Worm (Caenorhabditis elegans) whole organism, L2 larva: ENCODE measurements around the gene unc-32.

Source experiments
- C34F6.9 ChIP-seq: fragments of 150-350 bp; optimal IDR thresholded peaks from 2 replicates; lab custom pipeline; 2014; ENCODE audit warnings: missing biosample characterization, missing genetic modification characterization
- F13H6.1 ChIP-seq: sonication (generic microtip); optimal IDR thresholded peaks from 2 replicates; lab custom pipeline; 2016; ENCODE audit warnings: missing genetic modification characterization, missing compliant biosample characterization
- alr-1 ChIP-seq: fragments of 150-350 bp; optimal IDR thresholded peaks from 2 replicates; lab custom pipeline; 2014; ENCODE audit warnings: missing biosample characterization, missing genetic modification characterization
- aly-2 ChIP-seq: fragments of 150-350 bp; optimal IDR thresholded peaks from 2 replicates; lab custom pipeline; 2014; ENCODE audit warnings: missing biosample characterization, missing genetic modification characterization
- ama-1 ChIP-seq: fragments of 150-350 bp; optimal IDR thresholded peaks from 2 replicates; lab custom pipeline; 2018; ENCODE audit warnings: inconsistent platforms
- ceh-16 ChIP-seq: fragments of 150-350 bp; optimal IDR thresholded peaks from 2 replicates; lab custom pipeline; 2014; ENCODE audit warnings: missing biosample characterization, missing genetic modification characterization
- crh-2 ChIP-seq: sonication (generic microtip); optimal IDR thresholded peaks from 2 replicates; lab custom pipeline; 2017; ENCODE audit warnings: missing biosample characterization, missing genetic modification characterization
- dmd-4 ChIP-seq: sonication (generic microtip); optimal IDR thresholded peaks from 2 replicates; lab custom pipeline; 2017; ENCODE audit warnings: missing biosample characterization, missing genetic modification characterization
- elt-1 ChIP-seq: fragments of 150-350 bp; optimal IDR thresholded peaks from 2 replicates; lab custom pipeline; 2014; ENCODE audit warnings: missing biosample characterization, missing genetic modification characterization
- elt-3 ChIP-seq: sonication (generic microtip); optimal IDR thresholded peaks from 2 replicates; lab custom pipeline; 2017; ENCODE audit warnings: missing biosample characterization, missing genetic modification characterization
- fos-1 ChIP-seq: fragments of 150-350 bp; optimal IDR thresholded peaks from 2 replicates; lab custom pipeline; 2014; ENCODE audit warnings: missing biosample characterization, missing genetic modification characterization
- gmeb-1 ChIP-seq: fragments of 150-350 bp; optimal IDR thresholded peaks from 2 replicates; lab custom pipeline; 2014; ENCODE audit warnings: missing biosample characterization, missing genetic modification characterization
- lin-11 ChIP-seq: fragments of 150-350 bp; sonication (generic microtip); optimal IDR thresholded peaks from 2 replicates; lab custom pipeline; 2014; ENCODE audit warnings: missing biosample characterization, missing genetic modification characterization, inconsistent platforms, mixed read lengths
- lin-13 ChIP-seq: fragments of 150-350 bp; optimal IDR thresholded peaks from 2 replicates; lab custom pipeline; 2014; ENCODE audit warnings: missing biosample characterization, missing genetic modification reagents, missing genetic modification characterization
- lin-39 ChIP-seq: fragments of 150-350 bp; optimal IDR thresholded peaks from 2 replicates; lab custom pipeline; 2014; ENCODE audit warnings: missing biosample characterization, missing genetic modification reagents, missing genetic modification characterization
- lsy-2 ChIP-seq, 2 experiments: fragments of 150-350 bp in 1 of 2; sonication (generic microtip) in 1 of 2; optimal IDR thresholded peaks; 2 replicates each; lab custom pipeline; 2014 to 2017; ENCODE audit warnings: missing biosample characterization in 2 of 2, missing genetic modification characterization in 2 of 2
- mdl-1 ChIP-seq, 2 experiments: fragments of 150-350 bp in 1 of 2; sonication (generic microtip) in 1 of 2; optimal IDR thresholded peaks; 2 replicates each; lab custom pipeline; 2017; ENCODE audit warnings: missing biosample characterization in 2 of 2, missing genetic modification characterization in 2 of 2
- nhr-11 ChIP-seq: fragments of 150-350 bp; optimal IDR thresholded peaks from 2 replicates; lab custom pipeline; 2014; ENCODE audit warnings: missing biosample characterization, missing genetic modification characterization
- nhr-12 ChIP-seq: fragments of 150-350 bp; optimal IDR thresholded peaks from 2 replicates; lab custom pipeline; 2014; ENCODE audit warnings: missing biosample characterization, missing genetic modification characterization
- nhr-129 ChIP-seq: fragments of 150-350 bp; optimal IDR thresholded peaks from 2 replicates; lab custom pipeline; 2014; ENCODE audit warnings: missing biosample characterization, missing genetic modification characterization
- nhr-21 ChIP-seq: fragments of 150-350 bp; optimal IDR thresholded peaks from 2 replicates; lab custom pipeline; 2014; ENCODE audit warnings: missing biosample characterization, missing genetic modification characterization
- nhr-23 ChIP-seq: fragments of 150-350 bp; optimal IDR thresholded peaks from 2 replicates; lab custom pipeline; 2014; ENCODE audit warnings: missing biosample characterization, missing genetic modification reagents, missing genetic modification characterization
- nhr-237 ChIP-seq: fragments of 150-350 bp; optimal IDR thresholded peaks from 2 replicates; lab custom pipeline; 2014; ENCODE audit warnings: missing biosample characterization, missing genetic modification characterization
- nhr-25 ChIP-seq: fragments of 150-350 bp; sonication (generic microtip); optimal IDR thresholded peaks from 3 replicates; lab custom pipeline; 2014; ENCODE audit warnings: missing biosample characterization, missing genetic modification characterization
- nhr-6 ChIP-seq: fragments of 150-350 bp; optimal IDR thresholded peaks from 2 replicates; lab custom pipeline; 2014; ENCODE audit warnings: missing biosample characterization, missing genetic modification characterization
- nhr-77 ChIP-seq: fragments of 150-350 bp; optimal IDR thresholded peaks from 2 replicates; lab custom pipeline; 2014; ENCODE audit warnings: missing biosample characterization, missing genetic modification characterization
- peb-1 ChIP-seq: fragments of 150-350 bp; optimal IDR thresholded peaks from 2 replicates; lab custom pipeline; 2014; ENCODE audit warnings: missing biosample characterization, missing genetic modification characterization
- sem-4 ChIP-seq: fragments of 150-350 bp; optimal IDR thresholded peaks from 2 replicates; lab custom pipeline; 2014; ENCODE audit warnings: missing biosample characterization, missing genetic modification reagents, missing genetic modification characterization
- skn-1 ChIP-seq: sonication (generic microtip); optimal IDR thresholded peaks from 2 replicates; lab custom pipeline; 2017; ENCODE audit warnings: missing biosample characterization, missing genetic modification characterization
- sma-3 ChIP-seq: sonication (generic microtip); optimal IDR thresholded peaks from 2 replicates; lab custom pipeline; 2016; ENCODE audit warnings: missing genetic modification reagents, missing genetic modification characterization, missing compliant biosample characterization
- sma-9 ChIP-seq, 2 experiments: fragments of 150-350 bp in 1 of 2; sonication (generic microtip) in 1 of 2; optimal IDR thresholded peaks; 2 replicates each; lab custom pipeline; 2014 to 2016; ENCODE audit warnings: missing genetic modification characterization in 2 of 2, mild to moderate bottlenecking in 1 of 2, missing biosample characterization in 1 of 2, missing compliant biosample characterization in 1 of 2, missing genetic modification reagents in 1 of 2, moderate library complexity in 1 of 2
- snpc-4 ChIP-seq: fragments of 150-350 bp; optimal IDR thresholded peaks from 2 replicates; lab custom pipeline; 2014; ENCODE audit warnings: missing biosample characterization, missing genetic modification characterization
- unc-39 ChIP-seq: fragments of 150-350 bp; optimal IDR thresholded peaks from 2 replicates; lab custom pipeline; 2014; ENCODE audit warnings: missing biosample characterization, missing genetic modification characterization
- unc-55 ChIP-seq: fragments of 150-350 bp; sonication (generic microtip); optimal IDR thresholded peaks from 3 replicates; lab custom pipeline; 2014; ENCODE audit warnings: missing biosample characterization, missing genetic modification reagents, missing genetic modification characterization
- zag-1 ChIP-seq: fragments of 150-350 bp; optimal IDR thresholded peaks from 2 replicates; lab custom pipeline; 2014; ENCODE audit warnings: missing biosample characterization, missing genetic modification characterization
- ztf-11 ChIP-seq: sonication (generic microtip); optimal IDR thresholded peaks from 2 replicates; lab custom pipeline; 2017; ENCODE audit warnings: missing biosample characterization, missing genetic modification characterization

unc-32 gene

ce11 chrIII:8887184-8887801, 18.1 kb upstream of the unc-32 start, which contains the start of gene famh-136 (continued):
- TF ChIP-seq nhr-23 (tag; lab: Kevin White, UChicago), result no peak

- TF ChIP-seq sma-3 (GFP tag; lab: Kevin White, UChicago), result peak; percentile 16
- TF ChIP-seq crh-2 (tag; lab: Kevin White, UChicago), result peak; percentile 89
- peak; percentile 61 for TF ChIP-seq unc-55 (GFP tag; lab: Kevin White, UChicago)
- peak; percentile 93 for TF ChIP-seq C34F6.9 (tag; lab: Kevin White, UChicago)
- no peak for TF ChIP-seq peb-1 (tag; lab: Kevin White, UChicago)
- TF ChIP-seq nhr-21 (tag; lab: Kevin White, UChicago), result peak; percentile 23
- TF ChIP-seq skn-1 (tag; lab: Kevin White, UChicago), result peak; percentile 73
- peak; percentile 39 for TF ChIP-seq lin-11 (tag; lab: Kevin White, UChicago)
- TF ChIP-seq F13H6.1 (tag; lab: Kevin White, UChicago), result no peak
- peak; percentile 15 for TF ChIP-seq sma-9 (GFP tag; optimal IDR thresholded peaks at IDR 0.05; lab: Kevin White, UChicago)
- no peak for TF ChIP-seq sma-9 (tag; optimal IDR thresholded peaks at IDR 0.05; lab: Kevin White, UChicago)
- TF ChIP-seq unc-39 (tag; lab: Kevin White, UChicago), result no peak
- TF ChIP-seq ceh-16 (tag; lab: Kevin White, UChicago), result no peak
- no peak for TF ChIP-seq aly-2
- no peak for TF ChIP-seq lin-39 (tag; lab: Kevin White, UChicago)
- peak; percentile 9 for TF ChIP-seq nhr-6
- peak; percentile 95 for TF ChIP-seq fos-1
- TF ChIP-seq nhr-129, result peak; percentile 71
- no peak for TF ChIP-seq nhr-77
- no peak for TF ChIP-seq snpc-4 (tag; lab: Kevin White, UChicago)
- TF ChIP-seq lsy-2 (tag; optimal IDR thresholded peaks at IDR 0.05; lab: Kevin White, UChicago), result peak; percentile 45 to 76
- peak; percentile 3 for TF ChIP-seq nhr-25 (tag; lab: Kevin White, UChicago)
- peak; percentile 2 for TF ChIP-seq ama-1 (lab: Kevin White, UChicago)
- peak; percentile 49 for TF ChIP-seq gmeb-1 (tag; lab: Kevin White, UChicago)
- TF ChIP-seq sem-4 (tag; lab: Kevin White, UChicago), result no peak
- TF ChIP-seq, all 48 proteins: peak for 15
Measured at ce11 chrIII:8888956-8889355, 16.5 kb upstream of the unc-32 start, which contains the start of gene ZK637.14. ZK637.14 (minus strand) TSS chrIII:8889156.

- no peak for TF ChIP-seq aly-2
- no peak for TF ChIP-seq nhr-237
- TF ChIP-seq nhr-21 (tag; lab: Kevin White, UChicago), result no peak
- no peak for TF ChIP-seq nhr-11
- no peak for TF ChIP-seq peb-1 (tag; lab: Kevin White, UChicago)
- no peak for TF ChIP-seq ztf-11 (tag; lab: Kevin White, UChicago)
- no peak for TF ChIP-seq mdl-1 (tag; optimal IDR thresholded peaks at IDR 0.05; lab: Kevin White, UChicago)
- TF ChIP-seq elt-1 (tag; lab: Kevin White, UChicago), result no peak
- TF ChIP-seq zag-1 (tag; lab: Kevin White, UChicago), result no peak
- no peak for TF ChIP-seq alr-1 (tag; lab: Kevin White, UChicago)
- TF ChIP-seq unc-55 (GFP tag; lab: Kevin White, UChicago), result no peak
Measured at ce11 chrIII:8889931-8890330, 15.5 kb upstream of the unc-32 start, which contains the start of gene lnkn-1. lnkn-1 (plus strand) TSS chrIII:8890231.

ce11 chrIII:8893464-8893863, 12.0 kb upstream of the unc-32 start, which contains the start of gene ZK637.4:
ZK637.4 (plus strand) TSS chrIII:8893764.
- TF ChIP-seq dmd-4 (tag; lab: Kevin White, UChicago) (no peak), fos-1 (no peak)

- no peak for TF ChIP-seq nhr-21 (tag; lab: Kevin White, UChicago)
- TF ChIP-seq lin-39 (tag; lab: Kevin White, UChicago), result no peak
- no peak for TF ChIP-seq lsy-2 (tag; optimal IDR thresholded peaks at IDR 0.05; lab: Kevin White, UChicago)
- TF ChIP-seq nhr-77, result no peak
- no peak for TF ChIP-seq lin-13 (GFP tag; lab: Kevin White, UChicago)
- no peak for TF ChIP-seq elt-3 (tag; lab: Kevin White, UChicago)
- TF ChIP-seq nhr-25 (tag; lab: Kevin White, UChicago), result no peak
- TF ChIP-seq zag-1 (tag; lab: Kevin White, UChicago), result no peak
- TF ChIP-seq nhr-12 (tag; lab: Kevin White, UChicago), result no peak
- no peak for TF ChIP-seq lin-11 (tag; lab: Kevin White, UChicago)
- TF ChIP-seq ama-1 (lab: Kevin White, UChicago), result no peak
Measured at ce11 chrIII:8894782-8895181, 10.6 kb upstream of the unc-32 start, which contains the start of gene asna-1. asna-1 (plus strand) TSS chrIII:8895082.
